Fruit fly (Drosophila melanogaster) S2 (cell line): ENCODE results near the gene Cpr23B.

ENCODE experiments used
- CG8478 ChIP-seq: fragments of >200 bp; optimal IDR thresholded peaks from 2 replicates; lab custom pipeline; 2018
- CTCF ChIP-seq, 2 experiments: fragments of >200 bp; optimal IDR thresholded peaks; 2 replicates each; lab custom pipeline; 2018

DNA sequence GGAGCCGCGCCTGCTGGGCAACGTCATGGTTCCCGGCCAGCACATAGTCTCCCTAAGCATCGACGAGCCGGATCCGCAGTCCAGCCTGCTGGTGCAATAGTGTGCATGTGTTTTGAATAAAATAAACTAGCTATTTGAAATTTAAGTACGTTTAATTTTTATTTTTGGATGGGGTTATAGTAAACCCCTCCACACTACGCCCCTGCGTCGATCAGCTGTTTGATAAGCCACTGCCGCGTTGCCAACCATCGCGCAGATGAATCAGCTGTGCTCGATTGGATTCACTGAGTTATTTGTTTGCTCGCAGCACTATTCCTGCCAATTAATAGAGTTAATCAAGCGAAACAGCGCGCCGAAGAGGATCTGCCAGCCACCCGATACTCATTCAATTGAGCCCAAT, 40.6 kb downstream of the Cpr23B start, which contains the start of gene RabGGTb:
- TF ChIP-seq CTCF (optimal IDR thresholded peaks at IDR 0.05; lab: Kevin White, UChicago) (no peak), CG8478 (lab: Kevin White, UChicago) (no peak)
